Worm (Caenorhabditis elegans) whole organism, L1 larva: ENCODE data around the gene C34F6.10.

Source experiments
- ceh-8 ChIP-seq: fragments of 200-800 bp; sonication (Bioruptor generic); optimal IDR thresholded peaks from 2 replicates; lab custom pipeline; 2018; ENCODE audit warnings: mild to moderate bottlenecking, missing genetic modification characterization, moderate library complexity, missing compliant biosample characterization
- grh-1 ChIP-seq: fragments of 200-800 bp; sonication (Bioruptor generic); IDR thresholded peaks from 2 replicates; pipeline ENCODE4 v1.3.6; 2022; ENCODE audit warnings: missing genetic modification reagents, missing genetic modification characterization, missing compliant biosample characterization
- lin-14 ChIP-seq: fragments of 200-800 bp; sonication (Bioruptor generic); optimal IDR thresholded peaks from 2 replicates; lab custom pipeline; 2018; ENCODE audit warnings: mild to moderate bottlenecking, missing genetic modification characterization, moderate library complexity, missing compliant biosample characterization
- unc-86 ChIP-seq: sonication (generic microtip); optimal IDR thresholded peaks from 2 replicates; lab custom pipeline; 2016; ENCODE audit warnings: missing genetic modification characterization, missing compliant biosample characterization
- zag-1 ChIP-seq: fragments of 150-350 bp; optimal IDR thresholded peaks from 2 replicates; lab custom pipeline; 2014; ENCODE audit warnings: missing biosample characterization, missing genetic modification characterization

DNA sequence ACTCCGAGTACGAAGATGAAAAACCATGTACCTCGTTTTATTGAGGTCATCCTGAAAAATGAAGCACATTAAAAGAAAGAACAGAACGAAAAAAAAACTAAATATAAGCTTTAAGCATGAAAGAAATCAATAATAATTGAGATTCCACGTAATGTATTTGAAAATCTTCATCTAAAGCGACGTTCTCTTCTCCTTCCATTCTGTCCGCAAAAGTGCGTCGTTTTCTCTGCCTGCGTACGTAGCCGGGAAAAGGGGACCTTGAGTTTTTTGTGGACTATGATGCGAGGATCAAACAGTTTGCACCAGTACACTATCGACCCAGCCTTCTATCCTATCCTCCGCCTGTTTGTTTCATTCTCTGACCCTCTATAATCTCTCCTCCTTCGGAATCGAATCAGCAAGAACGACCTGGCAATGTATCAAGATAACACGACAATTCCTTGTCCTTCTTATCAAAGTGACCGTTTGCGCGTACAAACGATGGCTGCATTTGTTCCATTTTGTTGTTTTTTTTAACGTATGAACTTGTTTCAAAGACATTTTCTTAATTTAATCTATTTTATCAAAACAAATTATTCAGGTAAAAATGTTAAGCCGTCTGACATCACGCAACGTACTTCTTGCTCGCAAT is 24.9 kb downstream of the C34F6.10 start, which contains the start of the genes C34F6.7 and idh-2:
- TF ChIP-seq zag-1 (tag; lab: Kevin White, UChicago) (no peak), lin-14 (peak; percentile 66), unc-86 (no peak), ceh-8 (GFP tag; lab: Kevin White, UChicago) (no peak), grh-1 (GFP tag; lab: Robert Waterston, UW) (no peak)
